Fruit fly (Drosophila melanogaster): ENCODE measurements around the gene CG4849.

Gene CG4849

dm6 chr3R:27937752-27938694 is 25.2 kb upstream of the CG4849 start, which contains the start of the genes NSD and BOD1 (continued):
- TF ChIP-seq eyg (GFP tag; optimal IDR thresholded peaks at IDR 0.05) (no peak), CkIIα-i1 (GFP tag; IDR thresholded peaks at IDR 0.05) (no peak), dm (GFP tag; optimal IDR thresholded peaks at IDR 0.05) (peak; percentile 4), CG3847 (GFP tag; IDR thresholded peaks at IDR 0.05) (peak; percentile 62), CG13424 (tag; optimal IDR thresholded peaks at IDR 0.05) (peak; percentile 45), CG10147 (GFP tag; optimal IDR thresholded peaks at IDR 0.05) (peak; percentile 25), ftz-f1 (GFP tag; optimal IDR thresholded peaks at IDR 0.05) (no peak), crc (GFP tag; optimal IDR thresholded peaks at IDR 0.05) (no peak), Hr3 (GFP tag; optimal IDR thresholded peaks at IDR 0.05) (peak; percentile 52), cwo (GFP tag; optimal IDR thresholded peaks at IDR 0.05) (no peak), CG4282 (GFP tag; optimal IDR thresholded peaks at IDR 0.05) (peak; percentile 50), fd102C (GFP tag; optimal IDR thresholded peaks at IDR 0.05) (no peak), Meics (GFP tag; optimal IDR thresholded peaks at IDR 0.05) (peak; percentile 53), CG2889 (GFP tag; IDR thresholded peaks at IDR 0.05) (0 out of 3 replicates have a peak, but pooled peaks have one; percentile 48), Drgx (GFP tag; IDR thresholded peaks at IDR 0.05) (peak; percentile 34; the same call in 1 of the 2 replicates), sens-2 (GFP tag; IDR thresholded peaks at IDR 0.05) (no peak), CG15479 (GFP tag; optimal IDR thresholded peaks at IDR 0.05) (no peak), hth (optimal IDR thresholded peaks at IDR 0.05) (no peak), H2.0 (GFP tag; IDR thresholded peaks at IDR 0.05) (peak; percentile 45), tup (GFP tag; optimal IDR thresholded peaks at IDR 0.05) (peak; percentile 14), CG17361 (GFP tag; IDR thresholded peaks at IDR 0.05) (peak; percentile 87; the same call in 2 of the 3 replicates), CG17385 (GFP tag; optimal IDR thresholded peaks at IDR 0.05) (no peak), CG13123 (GFP tag; optimal IDR thresholded peaks at IDR 0.05) (no peak), Nf-YB (GFP tag; optimal IDR thresholded peaks at IDR 0.05) (no peak), danr (GFP tag; IDR thresholded peaks at IDR 0.05) (peak; percentile 24; the same call in 1 of the 2 replicates), gsb-n (tag; optimal IDR thresholded peaks at IDR 0.05) (no peak), nom (GFP tag; optimal IDR thresholded peaks at IDR 0.05) (no peak), ttk (GFP tag; IDR thresholded peaks at IDR 0.05) (peak; percentile 40; the same call in 1 of the 2 replicates), stc (GFP tag; IDR thresholded peaks at IDR 0.05) (no peak), tap (tag; optimal IDR thresholded peaks at IDR 0.05) (no peak), trh (GFP tag; optimal IDR thresholded peaks at IDR 0.05) (no peak), sob (GFP tag; IDR thresholded peaks at IDR 0.05) (peak; percentile 86), twi (tag; optimal IDR thresholded peaks at IDR 0.05) (no peak), Opbp (GFP tag; IDR thresholded peaks at IDR 0.05; ENCODE audit: partially characterized antibody) (peak; percentile 98), Atf6 (GFP tag; IDR thresholded peaks at IDR 0.05) (no peak), Dref (GFP tag; IDR thresholded peaks at IDR 0.05) (peak; percentile 100), CG11247 (GFP tag; IDR thresholded peaks at IDR 0.05) (peak; percentile 76), ATbp (GFP tag; optimal IDR thresholded peaks at IDR 0.05) (peak; percentile 47), z (GFP tag; IDR thresholded peaks at IDR 0.05) (no peak), bowl (GFP tag; IDR thresholded peaks at IDR 0.05) (no peak), CG12104 (GFP tag; optimal IDR thresholded peaks at IDR 0.05) (peak; percentile 37), CG34422 (GFP tag; IDR thresholded peaks at IDR 0.05) (peak; percentile 77), cg (GFP tag; optimal IDR thresholded peaks at IDR 0.05) (no peak), Ravus (GFP tag; IDR thresholded peaks at IDR 0.05) (peak; percentile 15; the same call in 1 of the 2 replicates), GATAe (GFP tag; conservative IDR thresholded peaks at IDR 0.05) (no peak), CG2120 (GFP tag; optimal IDR thresholded peaks at IDR 0.05) (peak; percentile 44), Taf1 (GFP tag; IDR thresholded peaks at IDR 0.05) (peak; percentile 49; the same call in 1 of the 2 replicates), ham (GFP tag; IDR thresholded peaks at IDR 0.05) (no peak), C15 (GFP tag; IDR thresholded peaks at IDR 0.05) (0 out of 3 replicates have a peak, but pooled peaks have one; percentile 31), fru (optimal IDR thresholded peaks at IDR 0.05) (no peak)
